Worm (Caenorhabditis elegans) whole organism, young adult: ENCODE results near the gene pros-1.

Experiments
- F33H1.4 ChIP-seq: fragments of 200-800 bp; sonication (Bioruptor generic); IDR thresholded peaks from 2 replicates; pipeline ENCODE4 v1.3.6; 2022; ENCODE audit warnings: missing genetic modification reagents, missing genetic modification characterization, missing compliant biosample characterization
- F49E8.2 ChIP-seq: sonication (generic microtip); optimal IDR thresholded peaks from 3 replicates; lab custom pipeline; 2017; ENCODE audit warnings: missing genetic modification characterization, mild to moderate bottlenecking, missing compliant biosample characterization, antibody characterized with exemption, moderate library complexity; ENCODE audit not compliant: insufficient read depth
- F52B5.7 ChIP-seq: sonication (generic microtip); optimal IDR thresholded peaks from 2 replicates; lab custom pipeline; 2016; ENCODE audit warnings: mild to moderate bottlenecking, missing genetic modification characterization, missing compliant biosample characterization
- F55B11.4 ChIP-seq: sonication (generic microtip); optimal IDR thresholded peaks from 2 replicates; lab custom pipeline; 2016; ENCODE audit warnings: missing compliant biosample characterization, missing genetic modification characterization, borderline replicate concordance; ENCODE audit not compliant: insufficient read depth
- K11D2.4 ChIP-seq: fragments of 200-800 bp; sonication (Bioruptor generic); IDR thresholded peaks from 2 replicates; pipeline ENCODE4 v1.3.6; 2022; ENCODE audit warnings: missing genetic modification reagents, missing genetic modification characterization, missing compliant biosample characterization
- Y53G8AR.9 ChIP-seq: fragments of 200-800 bp; sonication (Bioruptor generic); conservative IDR thresholded peaks from 2 replicates; pipeline ENCODE4 v1.3.6; 2022; ENCODE audit warnings: missing genetic modification reagents, missing genetic modification characterization, missing compliant biosample characterization
- Y79H2A.3 ChIP-seq: fragments of 200-800 bp; sonication (Bioruptor generic); conservative IDR thresholded peaks from 2 replicates; pipeline ENCODE4 v1.3.6; 2022; ENCODE audit warnings: missing genetic modification reagents, missing genetic modification characterization, missing compliant biosample characterization
- ama-1 ChIP-seq, 3 experiments: fragments of 150-350 bp in 1 of 3; sonication (generic microtip) in 2 of 3; optimal IDR thresholded peaks; 2 replicates each; lab custom pipeline; 2014 to 2018; ENCODE audit warnings: missing biosample characterization in 2 of 3, missing genetic modification characterization in 2 of 3, missing genetic modification reagents in 2 of 3
- atf-7 ChIP-seq: sonication (generic microtip); optimal IDR thresholded peaks from 2 replicates; lab custom pipeline; 2017; ENCODE audit warnings: mild to moderate bottlenecking, missing genetic modification characterization, missing compliant biosample characterization
- attf-3 ChIP-seq: fragments of 200-800 bp; sonication (Bioruptor generic); conservative IDR thresholded peaks from 2 replicates; pipeline ENCODE4 v1.3.6; 2022; ENCODE audit warnings: missing genetic modification reagents, missing genetic modification characterization, missing compliant biosample characterization
- attf-5 ChIP-seq: fragments of 200-800 bp; sonication (Bioruptor generic); optimal IDR thresholded peaks from 2 replicates; lab custom pipeline; 2018; ENCODE audit warnings: mild to moderate bottlenecking, missing genetic modification characterization, missing compliant biosample characterization
- bed-1 ChIP-seq: fragments of 200-800 bp; sonication (Bioruptor generic); IDR thresholded peaks from 2 replicates; pipeline ENCODE4 v1.3.6; 2022; ENCODE audit warnings: missing genetic modification reagents, missing genetic modification characterization, missing compliant biosample characterization
- bed-2 ChIP-seq: fragments of 200-800 bp; sonication (Bioruptor generic); IDR thresholded peaks from 2 replicates; pipeline ENCODE4 v1.3.6; 2022; ENCODE audit warnings: missing genetic modification reagents, missing genetic modification characterization, missing compliant biosample characterization
- cebp-1 ChIP-seq, 2 experiments: fragments of 200-800 bp in 1 of 2; sonication (Bioruptor generic) in 1 of 2; sonication (generic microtip) in 1 of 2; IDR thresholded peaks in 1 of 2; optimal IDR thresholded peaks in 1 of 2; 2 replicates each; pipeline versions ENCODE4 v1.3.6 to Lab custom; 2017 to 2022; ENCODE audit warnings: missing compliant biosample characterization in 2 of 2, missing genetic modification characterization in 2 of 2, mild to moderate bottlenecking in 1 of 2, missing genetic modification reagents in 1 of 2, moderate library complexity in 1 of 2
- ceh-27 ChIP-seq: fragments of 200-800 bp; sonication (Bioruptor generic); optimal IDR thresholded peaks from 2 replicates; lab custom pipeline; 2018; ENCODE audit warnings: mild to moderate bottlenecking, missing genetic modification characterization, moderate library complexity, missing compliant biosample characterization
- ceh-40 ChIP-seq: fragments of 200-800 bp; sonication (Bioruptor generic); IDR thresholded peaks from 2 replicates; pipeline ENCODE4 v1.3.6; 2022; ENCODE audit warnings: missing genetic modification characterization, missing compliant biosample characterization
- ceh-58 ChIP-seq: fragments of 200-800 bp; sonication (Bioruptor generic); IDR thresholded peaks from 2 replicates; pipeline ENCODE4 v1.3.6; 2022; ENCODE audit warnings: missing genetic modification characterization, missing compliant biosample characterization
- ceh-79 ChIP-seq: sonication (generic microtip); optimal IDR thresholded peaks from 2 replicates; lab custom pipeline; 2017; ENCODE audit warnings: mild to moderate bottlenecking, missing genetic modification characterization, missing compliant biosample characterization
- ceh-91 ChIP-seq: fragments of 200-800 bp; sonication (Bioruptor generic); IDR thresholded peaks from 2 replicates; pipeline ENCODE4 v1.3.6; 2022; ENCODE audit warnings: missing genetic modification reagents, missing genetic modification characterization, missing compliant biosample characterization
- chd-7 ChIP-seq: sonication (generic microtip); optimal IDR thresholded peaks from 2 replicates; lab custom pipeline; 2016; ENCODE audit warnings: mild to moderate bottlenecking, missing genetic modification characterization, moderate library complexity, missing compliant biosample characterization
- dox-1 ChIP-seq: fragments of 200-800 bp; sonication (Bioruptor generic); IDR thresholded peaks from 2 replicates; pipeline ENCODE4 v1.3.6; 2022; ENCODE audit warnings: missing genetic modification reagents, missing genetic modification characterization, missing compliant biosample characterization
- egl-18 ChIP-seq: fragments of 200-800 bp; sonication (Bioruptor generic); IDR thresholded peaks from 2 replicates; pipeline ENCODE4 v1.3.6; 2022; ENCODE audit warnings: missing genetic modification reagents, missing genetic modification characterization, missing compliant biosample characterization
- egl-44 ChIP-seq: fragments of 200-800 bp; sonication (Bioruptor generic); IDR thresholded peaks from 2 replicates; pipeline ENCODE4 v1.3.6; 2022; ENCODE audit warnings: missing genetic modification reagents, missing genetic modification characterization, missing compliant biosample characterization
- ets-4 ChIP-seq: fragments of 200-800 bp; sonication (Bioruptor generic); optimal IDR thresholded peaks from 2 replicates; lab custom pipeline; 2018; ENCODE audit warnings: mild to moderate bottlenecking, missing genetic modification characterization, missing compliant biosample characterization
- hmg-1.2 ChIP-seq: fragments of 200-800 bp; sonication (Bioruptor generic); IDR thresholded peaks from 2 replicates; pipeline ENCODE4 v1.3.6; 2022; ENCODE audit warnings: missing genetic modification reagents, missing genetic modification characterization, missing compliant biosample characterization
- let-607 ChIP-seq, 2 experiments: fragments of 200-800 bp in 1 of 2; sonication (Bioruptor generic) in 1 of 2; sonication (generic microtip) in 1 of 2; optimal IDR thresholded peaks; 2 replicates each; lab custom pipeline; 2016 to 2018; ENCODE audit warnings: mild to moderate bottlenecking in 2 of 2, missing compliant biosample characterization in 2 of 2, missing genetic modification characterization in 2 of 2, moderate library complexity in 2 of 2, missing genotype in 1 of 2
- lin-26 ChIP-seq: fragments of 200-800 bp; sonication (Bioruptor generic); IDR thresholded peaks from 2 replicates; pipeline ENCODE4 v1.3.6; 2022; ENCODE audit warnings: missing genetic modification reagents, missing genetic modification characterization, missing compliant biosample characterization
- lin-40 ChIP-seq: sonication (generic microtip); optimal IDR thresholded peaks from 2 replicates; lab custom pipeline; 2016; ENCODE audit warnings: missing genetic modification characterization, mild to moderate bottlenecking, missing compliant biosample characterization, missing genotype, missing genetic modification reagents
- lin-54 ChIP-seq: fragments of 200-800 bp; sonication (Bioruptor generic); optimal IDR thresholded peaks from 2 replicates; lab custom pipeline; 2018; ENCODE audit warnings: mild to moderate bottlenecking, missing genetic modification characterization, missing compliant biosample characterization
- lsy-27 ChIP-seq: sonication (generic microtip); optimal IDR thresholded peaks from 2 replicates; lab custom pipeline; 2017; ENCODE audit warnings: missing genetic modification characterization, mild to moderate bottlenecking, missing compliant biosample characterization, antibody characterized with exemption, missing genotype, borderline replicate concordance; ENCODE audit not compliant: insufficient read depth
- madf-8 ChIP-seq: fragments of 200-800 bp; sonication (Bioruptor generic); conservative IDR thresholded peaks from 2 replicates; pipeline ENCODE4 v1.3.6; 2022; ENCODE audit warnings: missing genetic modification reagents, missing genetic modification characterization, missing compliant biosample characterization
- mcd-1 ChIP-seq: fragments of 200-800 bp; sonication (Bioruptor generic); IDR thresholded peaks from 2 replicates; pipeline ENCODE4 v1.3.6; 2022; ENCODE audit warnings: missing genetic modification reagents, missing genetic modification characterization, missing compliant biosample characterization
- nfyb-1 ChIP-seq: fragments of 200-800 bp; sonication (Bioruptor generic); IDR thresholded peaks from 2 replicates; pipeline ENCODE4 v1.3.6; 2022; ENCODE audit warnings: missing genetic modification reagents, missing genetic modification characterization, missing compliant biosample characterization
- nhr-90 ChIP-seq: sonication (generic microtip); optimal IDR thresholded peaks from 2 replicates; lab custom pipeline; 2016; ENCODE audit warnings: missing genotype, mild to moderate bottlenecking, missing genetic modification characterization, missing compliant biosample characterization
- pbrm-1 ChIP-seq: fragments of 200-800 bp; sonication (Bioruptor generic); IDR thresholded peaks from 2 replicates; pipeline ENCODE4 v1.3.6; 2022; ENCODE audit warnings: missing genetic modification reagents, missing genetic modification characterization, missing compliant biosample characterization
- rpc-1 ChIP-seq, 2 experiments: fragments of 150-350 bp in 1 of 2; sonication (generic microtip) in 1 of 2; optimal IDR thresholded peaks; 2 replicates each; lab custom pipeline; 2014 to 2018; ENCODE audit warnings: missing biosample characterization in 1 of 2, missing genetic modification characterization in 1 of 2, missing genetic modification reagents in 1 of 2, missing genotype in 1 of 2
- snpc-4 ChIP-seq, 5 experiments: fragments of 150-350 bp in 1 of 5; sonication (generic microtip) in 4 of 5; optimal IDR thresholded peaks; 2 replicates each; lab custom pipeline; 2014 to 2018; ENCODE audit warnings: missing genetic modification characterization in 5 of 5, missing biosample characterization in 3 of 5, antibody characterized with exemption in 2 of 5, mild to moderate bottlenecking in 2 of 5, missing compliant biosample characterization in 2 of 5, missing genotype in 2 of 5, moderate library complexity in 2 of 5, missing genetic modification reagents in 1 of 5
- zfh-2 ChIP-seq: fragments of 200-800 bp; sonication (Bioruptor generic); conservative IDR thresholded peaks from 2 replicates; pipeline ENCODE4 v1.3.6; 2022; ENCODE audit warnings: missing genetic modification reagents, missing genetic modification characterization, missing compliant biosample characterization
- zim-3 ChIP-seq: sonication (generic microtip); optimal IDR thresholded peaks from 2 replicates; lab custom pipeline; 2017; ENCODE audit warnings: mild to moderate bottlenecking, missing genetic modification characterization, moderate library complexity, missing compliant biosample characterization
- ztf-22 ChIP-seq: fragments of 200-800 bp; sonication (Bioruptor generic); optimal IDR thresholded peaks from 2 replicates; lab custom pipeline; 2018; ENCODE audit warnings: mild to moderate bottlenecking, missing genetic modification characterization, moderate library complexity, missing compliant biosample characterization

pros-1 gene

ce11 chrIII:8106476-8106875, 39.4 kb downstream of the pros-1 start (continued):
- TF ChIP-seq ama-1 (optimal IDR thresholded peaks at IDR 0.05; lab: Kevin White, UChicago), result no peak
- peak in 1 of 2 experiments; percentile 57 for TF ChIP-seq ama-1 (GFP tag; optimal IDR thresholded peaks at IDR 0.05; lab: Kevin White, UChicago)
- no peak for TF ChIP-seq F55B11.4
- no peak for TF ChIP-seq ceh-58
- peak; percentile 50 for TF ChIP-seq dox-1 (GFP tag; lab: Robert Waterston, UW)
- TF ChIP-seq attf-5, result peak; percentile 14
- no peak for TF ChIP-seq ztf-22 (GFP tag; lab: Kevin White, UChicago)
- TF ChIP-seq chd-7 (tag; lab: Kevin White, UChicago), result peak; percentile 35
- TF ChIP-seq F33H1.4 (GFP tag; lab: Robert Waterston, UW), result 0 out of 2 replicates have a peak, but pooled peaks have one; percentile 14
- TF ChIP-seq lin-26 (GFP tag; lab: Robert Waterston, UW), result peak; percentile 80
- peak; percentile 31 for TF ChIP-seq lin-54
- no peak for TF ChIP-seq snpc-4 (GFP tag; optimal IDR thresholded peaks at IDR 0.05; lab: Kevin White, UChicago)
- peak in 2 of 4 experiments; percentile 38 to 57 for TF ChIP-seq snpc-4 (tag; optimal IDR thresholded peaks at IDR 0.05; lab: Kevin White, UChicago)
- no peak for TF ChIP-seq zfh-2 (GFP tag; lab: Robert Waterston, UW)
- TF ChIP-seq zim-3 (tag; lab: Kevin White, UChicago), result peak; percentile 45
- peak; percentile 34 for TF ChIP-seq lin-40 (tag; lab: Kevin White, UChicago)
- TF ChIP-seq nhr-90 (tag; lab: Kevin White, UChicago), result peak; percentile 67
- TF ChIP-seq ceh-79 (tag; lab: Kevin White, UChicago), result no peak
- TF ChIP-seq cebp-1 (GFP tag; IDR thresholded peaks at IDR 0.05; lab: Robert Waterston, UW), result no peak
- TF ChIP-seq cebp-1 (tag; optimal IDR thresholded peaks at IDR 0.05; lab: Kevin White, UChicago), result peak; percentile 53
- no peak for TF ChIP-seq atf-7 (tag; lab: Kevin White, UChicago)
- 0 out of 2 replicates have a peak, but pooled peaks have one; percentile 22 for TF ChIP-seq bed-1 (GFP tag; lab: Robert Waterston, UW)
- peak; percentile 39; the same call in 1 of the 2 replicates for TF ChIP-seq mcd-1 (GFP tag; lab: Robert Waterston, UW)

ce11 chrIII:8108490-8108889, 41.4 kb downstream of the pros-1 start, which contains the start of gene C14B9.3:
Gene C14B9.3 (plus strand): TSS chrIII:8108790.
- TF ChIP-seq F49E8.2 (tag; lab: Kevin White, UChicago) (no peak), Y79H2A.3 (GFP tag; lab: Robert Waterston, UW) (no peak)

DNA sequence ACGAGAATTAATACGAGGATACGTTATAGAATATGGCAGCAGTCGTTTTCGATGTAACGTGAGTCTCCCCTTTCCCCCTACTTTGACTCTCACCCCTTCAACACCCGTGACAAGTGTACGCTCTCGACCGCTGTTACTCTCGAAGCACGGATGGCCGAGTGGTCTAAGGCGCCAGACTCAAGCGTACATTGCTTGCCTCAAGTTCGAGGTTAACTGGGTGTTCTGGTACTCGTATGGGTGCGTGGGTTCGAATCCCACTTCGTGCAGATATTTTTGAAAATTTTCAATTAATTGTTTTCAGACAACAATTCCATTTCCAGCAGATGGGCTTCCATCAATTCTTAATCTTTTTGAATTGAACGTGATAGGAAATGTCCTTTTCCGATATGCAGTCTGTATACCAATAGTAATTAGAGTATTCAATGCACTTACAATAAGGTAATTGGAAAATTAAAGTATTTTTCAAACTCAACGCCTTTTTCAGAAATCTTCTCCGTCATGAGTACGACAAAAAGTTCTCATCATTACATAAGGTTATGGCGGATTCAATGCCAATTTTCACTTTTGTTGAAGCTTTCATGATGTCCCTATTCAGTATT, 42.5 kb downstream of the pros-1 start:
- TF ChIP-seq hmg-1.2 (GFP tag; lab: Robert Waterston, UW), result peak; percentile 78
- peak; percentile 61 for TF ChIP-seq K11D2.4 (GFP tag; lab: Robert Waterston, UW)
- peak; percentile 72 for TF ChIP-seq lin-54
- peak; percentile 40; the same call in 1 of the 2 replicates for TF ChIP-seq ceh-91
- TF ChIP-seq attf-3 (GFP tag; lab: Robert Waterston, UW), result peak; percentile 64; the same call in 1 of the 2 replicates
- no peak for TF ChIP-seq lsy-27 (tag; lab: Kevin White, UChicago)
- TF ChIP-seq ets-4 (GFP tag; lab: Kevin White, UChicago), result peak; percentile 65
- TF ChIP-seq pbrm-1, result peak; percentile 85
- TF ChIP-seq madf-8 (GFP tag; lab: Robert Waterston, UW), result peak; percentile 28; the same call in 1 of the 2 replicates
- peak; percentile 73 for TF ChIP-seq mcd-1 (GFP tag; lab: Robert Waterston, UW)
- TF ChIP-seq Y53G8AR.9 (GFP tag; lab: Robert Waterston, UW), result peak; percentile 64; the same call in 1 of the 2 replicates
- TF ChIP-seq egl-18 (GFP tag; lab: Robert Waterston, UW), result no peak
- TF ChIP-seq egl-44 (GFP tag; lab: Robert Waterston, UW), result peak; percentile 90
- TF ChIP-seq lin-40 (tag; lab: Kevin White, UChicago), result peak; percentile 71
- 0 out of 2 replicates have a peak, but pooled peaks have one; percentile 57 for TF ChIP-seq ceh-40
- no peak for TF ChIP-seq bed-2 (GFP tag; lab: Robert Waterston, UW)
- peak; percentile 39 to 67 for TF ChIP-seq let-607 (tag; optimal IDR thresholded peaks at IDR 0.05; lab: Kevin White, UChicago)
- peak; percentile 47 for TF ChIP-seq F52B5.7 (tag; lab: Kevin White, UChicago)
- peak; percentile 86 for TF ChIP-seq nfyb-1
- peak; percentile 63 for TF ChIP-seq attf-5
- peak; percentile 61 for TF ChIP-seq F33H1.4 (GFP tag; lab: Robert Waterston, UW)
- peak; percentile 88 for TF ChIP-seq rpc-1 (optimal IDR thresholded peaks at IDR 0.05; lab: Kevin White, UChicago)
- TF ChIP-seq rpc-1 (tag; optimal IDR thresholded peaks at IDR 0.05; lab: Kevin White, UChicago), result peak; percentile 94
- peak; percentile 89 for TF ChIP-seq ceh-27 (GFP tag; lab: Kevin White, UChicago)
